Worm (Caenorhabditis elegans) whole organism, mixed stage, embryonic: ENCODE data around the gene F19G12.9.

Experiments used
- pha-4 ChIP-seq: fragments of 150-350 bp; optimal IDR thresholded peaks from 2 replicates; lab custom pipeline; 2018; ENCODE audit warnings: missing biosample characterization, missing genetic modification reagents, missing genetic modification characterization
- unc-62 ChIP-seq: fragments of 150-350 bp; optimal IDR thresholded peaks from 2 replicates; lab custom pipeline; 2014; ENCODE audit warnings: missing biosample characterization, missing genetic modification reagents, missing genetic modification characterization

- TF ChIP-seq unc-62 (GFP tag; lab: Kevin White, UChicago) (no peak), pha-4 (tag; lab: Kevin White, UChicago) (no peak)
These were observed 8.5 kb upstream of the F19G12.9 start, which contains the start of gene abu-2 for ce11 chrX:1410552-1410951.
